Fruit fly (Drosophila melanogaster) whole organism, prepupa: ENCODE results near the gene Bx.

Experiments used
- Blimp-1 ChIP-seq: fragments of 200-800 bp; sonication (Bioruptor generic); optimal IDR thresholded peaks from 3 replicates; lab custom pipeline; 2017; ENCODE audit warnings: missing biosample characterization, missing genetic modification characterization, mild to moderate bottlenecking, moderate library complexity, missing genetic modification reagents
- CG10631 ChIP-seq: fragments of 200-800 bp; sonication (Bioruptor generic); optimal IDR thresholded peaks from 2 replicates; lab custom pipeline; 2016; ENCODE audit warnings: missing biosample characterization, missing genetic modification characterization
- CG10669 ChIP-seq: fragments of 200-800 bp; sonication (Bioruptor generic); optimal IDR thresholded peaks from 3 replicates; lab custom pipeline; 2018; ENCODE audit warnings: missing biosample characterization, mild to moderate bottlenecking, missing genetic modification characterization, moderate library complexity
- CG11294 ChIP-seq: fragments of 200-800 bp; sonication (Bioruptor generic); IDR thresholded peaks from 2 replicates; pipeline ENCODE4 v1.3.6; 2022; ENCODE audit warnings: missing biosample characterization, missing genetic modification characterization
- CG11762 ChIP-seq: fragments of 200-800 bp; sonication (Bioruptor generic); optimal IDR thresholded peaks from 3 replicates; lab custom pipeline; 2016; ENCODE audit warnings: missing biosample characterization, missing genetic modification characterization; ENCODE audit not compliant: insufficient read depth
- CG11902 ChIP-seq: fragments of 200-800 bp; sonication (Bioruptor generic); optimal IDR thresholded peaks from 3 replicates; lab custom pipeline; 2016; ENCODE audit warnings: missing biosample characterization, missing genetic modification characterization
- CG15336 ChIP-seq: fragments of 200-800 bp; sonication (Bioruptor generic); IDR thresholded peaks from 2 replicates; pipeline ENCODE4 v1.3.6; 2022; ENCODE audit warnings: missing biosample characterization, missing genetic modification characterization
- CG1621 ChIP-seq: fragments of 200-800 bp; sonication (Bioruptor generic); optimal IDR thresholded peaks from 3 replicates; lab custom pipeline; 2018; ENCODE audit warnings: missing biosample characterization, mild to moderate bottlenecking, missing genetic modification characterization
- CG16779 ChIP-seq: fragments of 200-800 bp; sonication (Bioruptor generic); optimal IDR thresholded peaks from 3 replicates; lab custom pipeline; 2017; ENCODE audit warnings: missing biosample characterization, mild to moderate bottlenecking, missing genetic modification characterization
- CG3032 ChIP-seq: fragments of 200-800 bp; optimal IDR thresholded peaks from 2 replicates; lab custom pipeline; 2019; ENCODE audit warnings: missing biosample characterization, mild to moderate bottlenecking, missing genetic modification characterization, moderate library complexity
- CG31627 ChIP-seq: fragments of 200-800 bp; sonication (Bioruptor generic); optimal IDR thresholded peaks from 3 replicates; lab custom pipeline; 2016; ENCODE audit warnings: missing biosample characterization, missing genetic modification characterization
- CG32006 ChIP-seq: fragments of 200-800 bp; sonication (Bioruptor generic); optimal IDR thresholded peaks from 3 replicates; lab custom pipeline; 2017; ENCODE audit warnings: missing biosample characterization, mild to moderate bottlenecking, missing genetic modification characterization
- CG34406 ChIP-seq: fragments of 200-800 bp; sonication (Bioruptor generic); optimal IDR thresholded peaks from 3 replicates; lab custom pipeline; 2016; ENCODE audit warnings: missing biosample characterization, missing genetic modification characterization
- CG4318 ChIP-seq: fragments of 200-800 bp; sonication (Bioruptor generic); optimal IDR thresholded peaks from 3 replicates; lab custom pipeline; 2017; ENCODE audit warnings: missing biosample characterization, mild to moderate bottlenecking, missing genetic modification characterization
- CG6163 ChIP-seq: fragments of 200-800 bp; sonication (Bioruptor generic); IDR thresholded peaks from 3 replicates; pipeline ENCODE4 v1.3.6; 2022; ENCODE audit warnings: missing biosample characterization, missing genetic modification characterization
- CG6276 ChIP-seq: fragments of 200-800 bp; sonication (Bioruptor generic); optimal IDR thresholded peaks from 2 replicates; lab custom pipeline; 2017; ENCODE audit warnings: missing biosample characterization, mild to moderate bottlenecking, missing genetic modification characterization
- CG6808 ChIP-seq: fragments of 200-800 bp; sonication (Bioruptor generic); optimal IDR thresholded peaks from 3 replicates; lab custom pipeline; 2017; ENCODE audit warnings: missing biosample characterization, missing genetic modification characterization, mild to moderate bottlenecking, moderate library complexity, missing genetic modification reagents
- CG6854 ChIP-seq: fragments of 200-800 bp; sonication (Bioruptor generic); optimal IDR thresholded peaks from 2 replicates; lab custom pipeline; 2017; ENCODE audit warnings: missing biosample characterization, mild to moderate bottlenecking, missing genetic modification characterization
- CG7368 ChIP-seq: fragments of 200-800 bp; sonication (Bioruptor generic); optimal IDR thresholded peaks from 3 replicates; lab custom pipeline; 2016; ENCODE audit warnings: missing biosample characterization, missing genetic modification characterization
- CG8119 ChIP-seq: fragments of 200-800 bp; sonication (Bioruptor generic); IDR thresholded peaks from 3 replicates; pipeline ENCODE4 v1.3.6; 2022; ENCODE audit warnings: missing biosample characterization, missing genetic modification characterization
- CG8319 ChIP-seq: fragments of 200-800 bp; sonication (Bioruptor generic); optimal IDR thresholded peaks from 3 replicates; lab custom pipeline; 2016; ENCODE audit warnings: missing biosample characterization, missing genetic modification characterization
- CG8632 ChIP-seq: fragments of 200-800 bp; sonication (Bioruptor generic); optimal IDR thresholded peaks from 3 replicates; lab custom pipeline; 2016; ENCODE audit warnings: missing biosample characterization, missing genetic modification characterization
- Eip75B ChIP-seq: fragments of 200-800 bp; sonication (Bioruptor generic); optimal IDR thresholded peaks from 3 replicates; lab custom pipeline; 2016; ENCODE audit warnings: missing biosample characterization, missing genetic modification characterization
- Eip78C ChIP-seq: fragments of 200-800 bp; sonication (Bioruptor generic); peaks from one replicate; lab custom pipeline; 2016; ENCODE audit warnings: missing biosample characterization, missing genetic modification characterization
- Ets21C ChIP-seq: fragments of 200-800 bp; sonication (Bioruptor generic); optimal IDR thresholded peaks from 3 replicates; lab custom pipeline; 2016; ENCODE audit warnings: missing biosample characterization, missing genetic modification characterization
- Ets96B ChIP-seq: fragments of 200-800 bp; optimal IDR thresholded peaks from 2 replicates; lab custom pipeline; 2019; ENCODE audit warnings: missing biosample characterization, mild to moderate bottlenecking, missing genetic modification characterization, moderate library complexity
- Hr38 ChIP-seq: sonication (Bioruptor generic); optimal IDR thresholded peaks from 2 replicates; lab custom pipeline; 2016; ENCODE audit warnings: missing biosample characterization, missing genetic modification characterization
- Hr39 ChIP-seq: fragments of 200-800 bp; sonication (Bioruptor generic); optimal IDR thresholded peaks from 2 replicates; lab custom pipeline; 2016; ENCODE audit warnings: missing biosample characterization, missing genetic modification characterization
- Hr4 ChIP-seq: fragments of 200-800 bp; sonication (Bioruptor generic); optimal IDR thresholded peaks from 3 replicates; lab custom pipeline; 2016; ENCODE audit warnings: missing biosample characterization, missing genetic modification characterization
- Lpt ChIP-seq: fragments of 200-800 bp; sonication (Bioruptor generic); optimal IDR thresholded peaks from 3 replicates; lab custom pipeline; 2016; ENCODE audit warnings: missing biosample characterization, missing genetic modification characterization
- Met ChIP-seq: fragments of 200-800 bp; sonication (Bioruptor generic); optimal IDR thresholded peaks from 3 replicates; lab custom pipeline; 2016; ENCODE audit warnings: missing biosample characterization, missing genetic modification characterization
- OdsH ChIP-seq: fragments of 200-800 bp; sonication (Bioruptor generic); optimal IDR thresholded peaks from 3 replicates; lab custom pipeline; 2016; ENCODE audit warnings: missing biosample characterization, missing genetic modification characterization
- Sox15 ChIP-seq: fragments of 200-800 bp; sonication (Bioruptor generic); optimal IDR thresholded peaks from 3 replicates; lab custom pipeline; 2016; ENCODE audit warnings: missing biosample characterization, missing genetic modification characterization
- achi ChIP-seq: fragments of 200-800 bp; sonication (Bioruptor generic); optimal IDR thresholded peaks from 3 replicates; lab custom pipeline; 2016; ENCODE audit warnings: missing biosample characterization, missing genetic modification characterization
- dac ChIP-seq: fragments of 200-800 bp; sonication (Bioruptor generic); optimal IDR thresholded peaks from 2 replicates; lab custom pipeline; 2017; ENCODE audit warnings: missing biosample characterization, mild to moderate bottlenecking, missing genetic modification characterization
- dsx ChIP-seq: fragments of 200-800 bp; optimal IDR thresholded peaks from 3 replicates; lab custom pipeline; 2019; ENCODE audit warnings: missing biosample characterization, mild to moderate bottlenecking, missing genetic modification characterization, moderate library complexity; ENCODE audit not compliant: poor library complexity, severe bottlenecking
- fd59A ChIP-seq: fragments of 200-800 bp; sonication (Bioruptor generic); optimal IDR thresholded peaks from 2 replicates; lab custom pipeline; 2017; ENCODE audit warnings: missing biosample characterization, mild to moderate bottlenecking, missing genetic modification characterization, missing genetic modification reagents
- fd85E ChIP-seq: fragments of 200-800 bp; sonication (Bioruptor generic); optimal IDR thresholded peaks from 3 replicates; lab custom pipeline; 2016; ENCODE audit warnings: missing biosample characterization, missing genetic modification characterization
- fkh ChIP-seq: fragments of 200-800 bp; sonication (Bioruptor generic); optimal IDR thresholded peaks from 3 replicates; lab custom pipeline; 2017; ENCODE audit warnings: missing biosample characterization, mild to moderate bottlenecking, missing genetic modification characterization, moderate library complexity
- lz ChIP-seq: fragments of 200-800 bp; sonication (Bioruptor generic); optimal IDR thresholded peaks from 3 replicates; lab custom pipeline; 2016; ENCODE audit warnings: missing biosample characterization, missing genetic modification characterization
- pdm3 ChIP-seq: fragments of 200-800 bp; sonication (Bioruptor generic); optimal IDR thresholded peaks from 3 replicates; lab custom pipeline; 2016; ENCODE audit warnings: missing biosample characterization, missing genetic modification characterization
- salr ChIP-seq, 2 experiments: fragments of 200-800 bp; sonication (Bioruptor generic); optimal IDR thresholded peaks; 3 replicates each; lab custom pipeline; 2016 to 2018; ENCODE audit warnings: missing biosample characterization in 2 of 2, missing genetic modification characterization in 2 of 2, mild to moderate bottlenecking in 1 of 2
- spab ChIP-seq: fragments of 200-800 bp; sonication (Bioruptor generic); optimal IDR thresholded peaks from 2 replicates; lab custom pipeline; 2017; ENCODE audit warnings: missing biosample characterization, mild to moderate bottlenecking, missing genetic modification characterization, missing genetic modification reagents
- ss ChIP-seq, 2 experiments: fragments of 200-800 bp; sonication (Bioruptor generic); optimal IDR thresholded peaks; 2 replicates in 1 of 2; 3 replicates in 1 of 2; lab custom pipeline; 2017 to 2018; ENCODE audit warnings: mild to moderate bottlenecking in 2 of 2, missing biosample characterization in 2 of 2, missing genetic modification characterization in 2 of 2, moderate library complexity in 1 of 2
- svp ChIP-seq: fragments of 200-800 bp; sonication (Bioruptor generic); peaks from one replicate; lab custom pipeline; 2016; ENCODE audit warnings: missing biosample characterization, missing genetic modification characterization
- topi ChIP-seq: fragments of 200-800 bp; sonication (Bioruptor generic); optimal IDR thresholded peaks from 3 replicates; lab custom pipeline; 2016; ENCODE audit warnings: missing biosample characterization, missing genetic modification characterization
- vri ChIP-seq: fragments of 200-800 bp; sonication (Bioruptor generic); optimal IDR thresholded peaks from 3 replicates; lab custom pipeline; 2016; ENCODE audit warnings: missing biosample characterization, mild to moderate bottlenecking, missing genetic modification characterization

Gene Bx

dm6 chrX:18537066-18537759 is 22.0 kb downstream of the Bx start:
- TF ChIP-seq CG8632 (GFP tag; lab: Kevin White, UChicago) (no peak), Ets21C (no peak), ss (GFP tag; optimal IDR thresholded peaks at IDR 0.05; lab: Kevin White, UChicago) (peak; percentile 24 to 80), svp (GFP tag; lab: Kevin White, UChicago) (peak; percentile 72), lz (GFP tag; lab: Kevin White, UChicago) (peak; percentile 1), OdsH (GFP tag; lab: Kevin White, UChicago) (peak; percentile 8), fd59A (peak; percentile 52), spab (GFP tag; lab: Kevin White, UChicago) (peak; percentile 12), vri (GFP tag; lab: Kevin White, UChicago) (no peak), CG3032 (tag; lab: Kevin White, UChicago) (peak; percentile 57), CG6276 (GFP tag; lab: Kevin White, UChicago) (no peak), CG32006 (GFP tag; lab: Kevin White, UChicago) (no peak), CG8119 (no peak), CG15336 (GFP tag; lab: Robert Waterston, UW) (no peak), CG10669 (GFP tag; lab: Kevin White, UChicago) (peak; percentile 43), Met (GFP tag; lab: Kevin White, UChicago) (peak; percentile 21), Eip78C (GFP tag; lab: Kevin White, UChicago) (peak; percentile 47), CG16779 (no peak), CG11902 (GFP tag; lab: Kevin White, UChicago) (no peak), Hr4 (GFP tag; lab: Kevin White, UChicago) (no peak), CG7368 (GFP tag; lab: Kevin White, UChicago) (no peak), Blimp-1 (no peak), Hr39 (GFP tag; lab: Kevin White, UChicago) (no peak), Ets96B (peak; percentile 32), dsx (peak; percentile 44), CG1621 (tag; lab: Kevin White, UChicago) (no peak), CG34406 (GFP tag; lab: Kevin White, UChicago) (peak; percentile 1), fkh (no peak), CG6808 (GFP tag; lab: Kevin White, UChicago) (peak; percentile 45), Eip75B (GFP tag; lab: Kevin White, UChicago) (no peak), CG10631 (GFP tag; lab: Kevin White, UChicago) (peak; percentile 35)
- TF ChIP-seq, all 60 proteins: peak for 15

- peak; percentile 75 for TF ChIP-seq OdsH (GFP tag; lab: Kevin White, UChicago)
- peak; percentile 40 for TF ChIP-seq achi (GFP tag; lab: Kevin White, UChicago)
- TF ChIP-seq Hr38 (GFP tag; lab: Kevin White, UChicago), result no peak
- peak; percentile 61 for TF ChIP-seq Hr39 (GFP tag; lab: Kevin White, UChicago)
- peak in 1 of 2 experiments; percentile 24 for TF ChIP-seq salr (GFP tag; optimal IDR thresholded peaks at IDR 0.05; lab: Kevin White, UChicago)
- TF ChIP-seq dac (GFP tag; lab: Kevin White, UChicago), result no peak
- peak; percentile 69 for TF ChIP-seq CG8319
- TF ChIP-seq Blimp-1, result peak; percentile 26
- TF ChIP-seq CG11902 (GFP tag; lab: Kevin White, UChicago), result peak; percentile 60
- peak; percentile 71 for TF ChIP-seq pdm3 (GFP tag; lab: Kevin White, UChicago)
- 0 out of 3 replicates have a peak, but pooled peaks have one; percentile 24 for TF ChIP-seq CG8119
- TF ChIP-seq CG6163 (GFP tag; lab: Robert Waterston, UW), result peak; percentile 52; the same call in 1 of the 3 replicates
- no peak for TF ChIP-seq fkh
- peak; percentile 53 for TF ChIP-seq Ets21C
- TF ChIP-seq CG15336 (GFP tag; lab: Robert Waterston, UW), result no peak
- TF ChIP-seq CG11762 (GFP tag; lab: Kevin White, UChicago), result no peak
- TF ChIP-seq Sox15 (GFP tag; lab: Kevin White, UChicago), result peak; percentile 70
- peak; percentile 52 for TF ChIP-seq CG31627 (GFP tag; lab: Kevin White, UChicago)
- TF ChIP-seq CG6854 (GFP tag; lab: Kevin White, UChicago), result peak; percentile 53
- TF ChIP-seq CG1621 (tag; lab: Kevin White, UChicago), result peak; percentile 53
- TF ChIP-seq CG4318 (GFP tag; lab: Kevin White, UChicago), result peak; percentile 28
- peak; percentile 75 for TF ChIP-seq Ets96B
- TF ChIP-seq topi (GFP tag; lab: Kevin White, UChicago), result peak; percentile 64
- peak; percentile 71 for TF ChIP-seq CG3032 (tag; lab: Kevin White, UChicago)
- TF ChIP-seq CG11294 (GFP tag; lab: Robert Waterston, UW), result no peak
- TF ChIP-seq fd85E (GFP tag; lab: Kevin White, UChicago), result peak; percentile 14
- peak; percentile 42 for TF ChIP-seq CG6276 (GFP tag; lab: Kevin White, UChicago)
- no peak for TF ChIP-seq Lpt
Observed at dm6 chrX:18538204-18538864, 23.1 kb downstream of the Bx start.
